Fruit fly (Drosophila melanogaster) whole organism, embryonic: ENCODE data around the gene Reepl1.

Experiments used
- CG10431 ChIP-seq: fragments of 200-800 bp; sonication (Bioruptor generic); optimal IDR thresholded peaks from 3 replicates; lab custom pipeline; 2018; ENCODE audit warnings: missing biosample characterization, mild to moderate bottlenecking, missing genetic modification characterization
- CG13894 ChIP-seq: fragments of 200-800 bp; sonication (Bioruptor generic); optimal IDR thresholded peaks from 3 replicates; lab custom pipeline; 2018; ENCODE audit warnings: missing biosample characterization, mild to moderate bottlenecking, missing genetic modification characterization, moderate library complexity
- CG14710 ChIP-seq: fragments of 200-800 bp; sonication (Bioruptor generic); optimal IDR thresholded peaks from 3 replicates; lab custom pipeline; 2019; ENCODE audit warnings: missing biosample characterization, mild to moderate bottlenecking, missing genetic modification characterization, moderate library complexity
- CG14860 ChIP-seq: fragments of 200-800 bp; sonication (Bioruptor generic); IDR thresholded peaks from 3 replicates; pipeline ENCODE4 v1.3.6; 2022; ENCODE audit warnings: missing biosample characterization, missing genetic modification characterization; ENCODE audit not compliant: partially characterized antibody
- CG15514 ChIP-seq: fragments of 200-800 bp; sonication (Bioruptor generic); optimal IDR thresholded peaks from 3 replicates; lab custom pipeline; 2017; ENCODE audit warnings: missing biosample characterization, missing genetic modification characterization, mild to moderate bottlenecking, moderate library complexity, missing genetic modification reagents
- CG33213 ChIP-seq: fragments of 200-800 bp; sonication (Bioruptor generic); optimal IDR thresholded peaks from 3 replicates; lab custom pipeline; 2016; ENCODE audit warnings: missing biosample characterization, missing genetic modification characterization
- CG34224 ChIP-seq: fragments of 200-800 bp; sonication (Bioruptor generic); IDR thresholded peaks from 3 replicates; pipeline ENCODE4 v1.3.6; 2022; ENCODE audit warnings: missing biosample characterization, missing genetic modification characterization; ENCODE audit not compliant: partially characterized antibody
- CG3847 ChIP-seq: fragments of 200-800 bp; sonication (Bioruptor generic); IDR thresholded peaks from 2 replicates; pipeline ENCODE4 v1.3.6; 2022; ENCODE audit warnings: missing biosample characterization, missing genetic modification characterization
- CG6791 ChIP-seq: fragments of 200-800 bp; sonication (Bioruptor generic); IDR thresholded peaks from 3 replicates; pipeline ENCODE4 v1.3.6; 2022; ENCODE audit warnings: missing biosample characterization, missing genetic modification characterization; ENCODE audit not compliant: partially characterized antibody
- CG7963 ChIP-seq: fragments of 200-800 bp; sonication (Bioruptor generic); IDR thresholded peaks from 3 replicates; pipeline ENCODE4 v1.3.6; 2022; ENCODE audit warnings: missing biosample characterization, missing genetic modification characterization; ENCODE audit not compliant: partially characterized antibody
- CG8290 ChIP-seq, 3 experiments: fragments of 200-800 bp; sonication (Bioruptor generic); optimal IDR thresholded peaks; 2 replicates each; lab custom pipeline; 2016 to 2019; ENCODE audit warnings: missing biosample characterization in 3 of 3, missing genetic modification characterization in 3 of 3, mild to moderate bottlenecking in 2 of 3, moderate library complexity in 1 of 3
- CG9797 ChIP-seq: fragments of 200-800 bp; sonication (Bioruptor generic); optimal IDR thresholded peaks from 3 replicates; lab custom pipeline; 2018; ENCODE audit warnings: missing biosample characterization, mild to moderate bottlenecking, missing genetic modification characterization
- CTCF ChIP-seq: fragments of 200-800 bp; sonication (Bioruptor generic); optimal IDR thresholded peaks from 2 replicates; lab custom pipeline; 2017; ENCODE audit warnings: missing biosample characterization, mild to moderate bottlenecking, missing genetic modification characterization, moderate library complexity
- Dp ChIP-seq: fragments of 200-800 bp; sonication (Bioruptor generic); optimal IDR thresholded peaks from 2 replicates; lab custom pipeline; 2018; ENCODE audit warnings: missing biosample characterization, mild to moderate bottlenecking, missing genetic modification characterization, moderate library complexity
- E2f2 ChIP-seq: fragments of 200-800 bp; sonication (Bioruptor generic); IDR thresholded peaks from 2 replicates; pipeline ENCODE4 v1.3.6; 2022; ENCODE audit warnings: missing biosample characterization, missing genetic modification characterization
- Ets97D ChIP-seq: fragments of 200-800 bp; sonication (Bioruptor generic); optimal IDR thresholded peaks from 3 replicates; lab custom pipeline; 2016; ENCODE audit warnings: missing biosample characterization, missing genetic modification characterization
- Hmr ChIP-seq: fragments of 200-800 bp; sonication (Bioruptor generic); optimal IDR thresholded peaks from 3 replicates; lab custom pipeline; 2017; ENCODE audit warnings: mild to moderate bottlenecking, missing biosample characterization, missing genetic modification reagents, missing genetic modification characterization
- Lhr ChIP-seq: fragments of 200-800 bp; sonication (Bioruptor generic); optimal IDR thresholded peaks from 3 replicates; lab custom pipeline; 2017; ENCODE audit warnings: mild to moderate bottlenecking, missing biosample characterization, missing genetic modification reagents, missing genetic modification characterization
- MBD-R2 ChIP-seq: fragments of 200-800 bp; sonication (Bioruptor generic); IDR thresholded peaks from 2 replicates; pipeline ENCODE4 v1.3.6; 2022; ENCODE audit warnings: missing biosample characterization, missing genetic modification characterization
- MESR4 ChIP-seq: fragments of 200-800 bp; sonication (Bioruptor generic); optimal IDR thresholded peaks from 2 replicates; lab custom pipeline; 2018; ENCODE audit warnings: missing biosample characterization, mild to moderate bottlenecking, missing genetic modification characterization, moderate library complexity
- Meics ChIP-seq: fragments of 200-800 bp; sonication (Bioruptor generic); optimal IDR thresholded peaks from 2 replicates; lab custom pipeline; 2017; ENCODE audit warnings: missing biosample characterization, mild to moderate bottlenecking, missing genetic modification characterization
- Myb ChIP-seq: fragments of 200-800 bp; sonication (Bioruptor generic); optimal IDR thresholded peaks from 2 replicates; lab custom pipeline; 2016; ENCODE audit warnings: missing biosample characterization, missing genetic modification characterization
- Opbp ChIP-seq: fragments of 200-800 bp; sonication (Bioruptor generic); IDR thresholded peaks from 3 replicates; pipeline ENCODE4 v1.3.6; 2022; ENCODE audit warnings: missing biosample characterization, missing genetic modification characterization; ENCODE audit not compliant: partially characterized antibody
- Rx ChIP-seq: fragments of 200-800 bp; sonication (Bioruptor generic); IDR thresholded peaks from 2 replicates; pipeline ENCODE4 v1.3.6; 2022; ENCODE audit warnings: missing biosample characterization, missing genetic modification characterization
- Spps ChIP-seq: fragments of 200-800 bp; sonication (Bioruptor generic); optimal IDR thresholded peaks from 2 replicates; lab custom pipeline; 2018; ENCODE audit warnings: missing biosample characterization, mild to moderate bottlenecking, missing genetic modification characterization
- Taf1 ChIP-seq: fragments of 200-800 bp; sonication (Bioruptor generic); IDR thresholded peaks from 2 replicates; pipeline ENCODE4 v1.3.6; 2022; ENCODE audit warnings: missing biosample characterization, missing genetic modification characterization
- amos ChIP-seq: fragments of 200-800 bp; sonication (Bioruptor generic); IDR thresholded peaks from 2 replicates; pipeline ENCODE4 v1.3.6; 2022; ENCODE audit warnings: missing biosample characterization, missing genetic modification characterization; ENCODE audit not compliant: partially characterized antibody
- ato ChIP-seq: fragments of 200-800 bp; sonication (Bioruptor generic); IDR thresholded peaks from 2 replicates; pipeline ENCODE4 v1.3.6; 2022; ENCODE audit warnings: missing biosample characterization, missing genetic modification characterization; ENCODE audit not compliant: partially characterized antibody
- gem ChIP-seq: fragments of 200-800 bp; sonication (Bioruptor generic); optimal IDR thresholded peaks from 2 replicates; lab custom pipeline; 2019; ENCODE audit warnings: missing biosample characterization, mild to moderate bottlenecking, missing genetic modification characterization, moderate library complexity
- gfzf ChIP-seq: fragments of 200-800 bp; sonication (Bioruptor generic); optimal IDR thresholded peaks from 2 replicates; lab custom pipeline; 2016; ENCODE audit warnings: missing biosample characterization, mild to moderate bottlenecking, missing genetic modification characterization, moderate library complexity
- grau ChIP-seq: fragments of 200-800 bp; optimal IDR thresholded peaks from 3 replicates; lab custom pipeline; 2019; ENCODE audit warnings: missing biosample characterization, mild to moderate bottlenecking, missing genetic modification characterization, moderate library complexity
- luna ChIP-seq: fragments of 200-800 bp; sonication (Bioruptor generic); optimal IDR thresholded peaks from 2 replicates; lab custom pipeline; 2016; ENCODE audit warnings: missing biosample characterization, missing genetic modification characterization
- nerfin-1 ChIP-seq: fragments of 200-800 bp; sonication (Bioruptor generic); optimal IDR thresholded peaks from 3 replicates; lab custom pipeline; 2019; ENCODE audit warnings: missing biosample characterization, mild to moderate bottlenecking, missing genetic modification characterization, moderate library complexity
- phol ChIP-seq: fragments of 200-800 bp; sonication (Bioruptor generic); optimal IDR thresholded peaks from 3 replicates; lab custom pipeline; 2018; ENCODE audit warnings: missing biosample characterization, mild to moderate bottlenecking, missing genetic modification characterization, moderate library complexity
- pzg ChIP-seq: fragments of 200-800 bp; sonication (Bioruptor generic); optimal IDR thresholded peaks from 3 replicates; lab custom pipeline; 2018; ENCODE audit warnings: missing biosample characterization, mild to moderate bottlenecking, missing genetic modification characterization, moderate library complexity
- sna ChIP-seq: fragments of 200-800 bp; sonication (Bioruptor generic); IDR thresholded peaks from 2 replicates; pipeline ENCODE4 v1.3.6; 2022; ENCODE audit warnings: missing biosample characterization, missing genetic modification characterization; ENCODE audit not compliant: partially characterized antibody
- tap ChIP-seq: fragments of 200-800 bp; optimal IDR thresholded peaks from 3 replicates; lab custom pipeline; 2019; ENCODE audit warnings: missing biosample characterization, mild to moderate bottlenecking, missing genetic modification characterization, moderate library complexity
- tin ChIP-seq: fragments of 200-800 bp; sonication (Bioruptor generic); optimal IDR thresholded peaks from 3 replicates; lab custom pipeline; 2016; ENCODE audit warnings: missing biosample characterization, missing genetic modification characterization
- trem ChIP-seq: fragments of 200-800 bp; optimal IDR thresholded peaks from 3 replicates; lab custom pipeline; 2019; ENCODE audit warnings: missing biosample characterization, mild to moderate bottlenecking, missing genetic modification characterization, moderate library complexity

The Reepl1 gene

dm6 chrX:11578841-11579240 lies 6.3 kb downstream of the Reepl1 start (continued):
- TF ChIP-seq gfzf = peak; percentile 89
- TF ChIP-seq Myb (GFP tag; lab: Kevin White, UChicago) = peak; percentile 17
- TF ChIP-seq Meics = no peak
- peak; percentile 41 for TF ChIP-seq CG14710
- TF ChIP-seq Dp (GFP tag; lab: Kevin White, UChicago) = peak; percentile 43
- peak; percentile 58 for TF ChIP-seq CG15514
- TF ChIP-seq CG33213 (GFP tag; lab: Kevin White, UChicago) = peak; percentile 92
- TF ChIP-seq nerfin-1 (tag; lab: Kevin White, UChicago) = peak; percentile 87
- TF ChIP-seq CG13894 (tag; lab: Kevin White, UChicago) = peak; percentile 46
- TF ChIP-seq phol (tag; lab: Kevin White, UChicago) = peak; percentile 13
- peak; percentile 68 for TF ChIP-seq Ets97D (GFP tag; lab: Kevin White, UChicago)
- TF ChIP-seq Lhr (GFP tag; lab: Kevin White, UChicago) = peak; percentile 95
- peak; percentile 47 for TF ChIP-seq Hmr (GFP tag; lab: Kevin White, UChicago)
- peak; percentile 85 for TF ChIP-seq CG9797 (GFP tag; lab: Kevin White, UChicago)
- no peak for TF ChIP-seq tin (GFP tag; lab: Kevin White, UChicago)
- TF ChIP-seq CG10431 = peak; percentile 2
- TF ChIP-seq amos (GFP tag; lab: Robert Waterston, UW) = peak; percentile 54
- TF ChIP-seq grau (tag; lab: Kevin White, UChicago) = peak; percentile 5
- TF ChIP-seq gem (tag; lab: Kevin White, UChicago) = no peak
- peak; percentile 18; the same call in 1 of the 2 replicates for TF ChIP-seq CG3847
- TF ChIP-seq MESR4 = peak; percentile 45
- TF ChIP-seq Taf1 = no peak
- peak; percentile 36; the same call in 1 of the 3 replicates for TF ChIP-seq Opbp
- TF ChIP-seq MBD-R2 (GFP tag; lab: Robert Waterston, UW) = peak; percentile 21; the same call in 1 of the 2 replicates
- peak; percentile 63 for TF ChIP-seq CG34224 (GFP tag; lab: Robert Waterston, UW)
- no peak for TF ChIP-seq Rx (GFP tag; lab: Robert Waterston, UW)
- TF ChIP-seq CG8290 (GFP tag; optimal IDR thresholded peaks at IDR 0.05; lab: Kevin White, UChicago) = peak; percentile 96
- peak; percentile 86 to 91 for TF ChIP-seq CG8290 (tag; optimal IDR thresholded peaks at IDR 0.05; lab: Kevin White, UChicago)
- no peak for TF ChIP-seq CG7963 (GFP tag; lab: Robert Waterston, UW)
- TF ChIP-seq pzg (GFP tag; lab: Kevin White, UChicago) = peak; percentile 75
- peak; percentile 54; the same call in 1 of the 2 replicates for TF ChIP-seq ato
- TF ChIP-seq trem (tag; lab: Kevin White, UChicago) = peak; percentile 43
- 0 out of 3 replicates have a peak, but pooled peaks have one; percentile 25 for TF ChIP-seq CG14860 (GFP tag; lab: Robert Waterston, UW)
- peak; percentile 53; the same call in 1 of the 2 replicates for TF ChIP-seq E2f2 (GFP tag; lab: Robert Waterston, UW)
- peak; percentile 13 for TF ChIP-seq Spps (tag; lab: Kevin White, UChicago)
- TF ChIP-seq CG6791 (GFP tag; lab: Robert Waterston, UW) = peak; percentile 69
- no peak for TF ChIP-seq tap (tag; lab: Kevin White, UChicago)
- peak; percentile 7 for TF ChIP-seq CTCF (GFP tag; lab: Kevin White, UChicago)
- TF ChIP-seq sna = 0 out of 2 replicates have a peak, but pooled peaks have one; percentile 42
- no peak for TF ChIP-seq luna (GFP tag; lab: Kevin White, UChicago)
- TF ChIP-seq, all 482 proteins: peak for 57
